Worm (Caenorhabditis elegans): ENCODE data around the gene C23G10.7.
A peak's percentile ranks its signal among the peaks of the same experiment; 100 is the strongest.

The C23G10.7 gene

ce11 chrIII:6202440-6202839 is 4.2 kb upstream of the C23G10.7 start (continued):
- TF ChIP-seq die-1 (tag; optimal IDR thresholded peaks at IDR 0.05) (peak; percentile 7), ztf-18 (tag; optimal IDR thresholded peaks at IDR 0.05) (peak; percentile 12), ekl-4 (GFP tag; IDR thresholded peaks at IDR 0.05) (peak; percentile 55), mes-4 (tag; optimal IDR thresholded peaks at IDR 0.05) (no peak), sptf-2 (GFP tag; optimal IDR thresholded peaks at IDR 0.05) (no peak), Y53G8AR.9 (GFP tag; conservative IDR thresholded peaks at IDR 0.05) (peak; percentile 66; the same call in 1 of the 2 replicates), him-1 (tag; optimal IDR thresholded peaks at IDR 0.05) (peak; percentile 72), madf-6 (GFP tag; IDR thresholded peaks at IDR 0.05) (peak; percentile 50), attf-6 (GFP tag; IDR thresholded peaks at IDR 0.05) (peak; percentile 68; the same call in 1 of the 2 replicates), F23B12.7 (tag; optimal IDR thresholded peaks at IDR 0.05; ENCODE audit: insufficient read depth) (no peak), C17E4.6 (GFP tag; IDR thresholded peaks at IDR 0.05) (peak; percentile 60), ztf-25 (GFP tag; IDR thresholded peaks at IDR 0.05) (0 out of 2 replicates have a peak, but pooled peaks have one; percentile 41), tlf-1 (GFP tag; optimal IDR thresholded peaks at IDR 0.05) (peak; percentile 14), athp-1 (tag; optimal IDR thresholded peaks at IDR 0.05) (peak; percentile 40), F55B11.4 (tag; optimal IDR thresholded peaks at IDR 0.05; ENCODE audit: borderline replicate concordance, insufficient read depth) (no peak), egl-18 (GFP tag; IDR thresholded peaks at IDR 0.05) (no peak), ceh-58 (GFP tag; IDR thresholded peaks at IDR 0.05) (0 out of 2 replicates have a peak, but pooled peaks have one; percentile 29), unc-130 (GFP tag; optimal IDR thresholded peaks at IDR 0.05) (peak; percentile 48), efl-1 (GFP tag; optimal IDR thresholded peaks at IDR 0.05) (peak; percentile 9), snpc-4 (GFP tag; optimal IDR thresholded peaks at IDR 0.05) (no peak), snpc-4 (tag; optimal IDR thresholded peaks at IDR 0.05) (peak in 2 of 4 experiments; percentile 4 to 32), hsf-1 (GFP tag; IDR thresholded peaks at IDR 0.05) (peak; percentile 81), unc-62 (GFP tag; optimal IDR thresholded peaks at IDR 0.05) (no peak), aptf-2 (GFP tag; conservative IDR thresholded peaks at IDR 0.05) (no peak), lin-26 (GFP tag; IDR thresholded peaks at IDR 0.05) (peak; percentile 68), hmg-1.2 (GFP tag; IDR thresholded peaks at IDR 0.05) (peak; percentile 34)

DNA sequence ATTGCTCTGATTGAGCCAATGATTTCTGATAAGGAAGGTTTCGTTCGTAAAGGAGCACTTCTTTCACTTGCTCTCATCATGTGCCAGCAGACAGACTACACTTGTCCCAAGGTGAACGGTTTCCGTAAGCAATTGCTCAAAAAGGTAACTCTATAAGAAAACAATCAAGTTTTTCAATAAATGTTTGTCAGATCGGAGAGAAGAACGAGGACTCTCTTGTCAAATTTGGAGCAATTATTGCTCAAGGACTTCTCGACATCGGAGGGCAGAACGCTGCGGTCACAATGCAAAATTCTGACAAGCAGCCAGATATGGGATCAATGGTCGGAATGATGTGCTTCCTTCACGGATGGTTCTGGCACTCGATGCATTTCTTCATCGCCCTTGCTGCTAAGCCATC is 3.1 kb upstream of the C23G10.7 start:
- TF ChIP-seq F52B5.7 (tag; optimal IDR thresholded peaks at IDR 0.05): no peak
- TF ChIP-seq snpc-4 (GFP tag; optimal IDR thresholded peaks at IDR 0.05): no peak
- no peak for TF ChIP-seq snpc-4 (tag; optimal IDR thresholded peaks at IDR 0.05)
- no peak for TF ChIP-seq F55B11.4 (tag; optimal IDR thresholded peaks at IDR 0.05; ENCODE audit: borderline replicate concordance, insufficient read depth)
- TF ChIP-seq sdz-38 (tag; optimal IDR thresholded peaks at IDR 0.05): no peak
- no peak for TF ChIP-seq gei-17 (GFP tag; optimal IDR thresholded peaks at IDR 0.05)
- TF ChIP-seq mcd-1 (GFP tag; IDR thresholded peaks at IDR 0.05): no peak
- TF ChIP-seq dox-1 (GFP tag; IDR thresholded peaks at IDR 0.05): no peak
- TF ChIP-seq F49E8.2 (tag; optimal IDR thresholded peaks at IDR 0.05; ENCODE audit: insufficient read depth): no peak
- no peak for TF ChIP-seq attf-6 (GFP tag; IDR thresholded peaks at IDR 0.05)
- TF ChIP-seq ceh-100 (GFP tag; IDR thresholded peaks at IDR 0.05): no peak
- no peak for TF ChIP-seq somi-1 (GFP tag; optimal IDR thresholded peaks at IDR 0.05)
- no peak for TF ChIP-seq hsf-1 (GFP tag; IDR thresholded peaks at IDR 0.05)

ce11 chrIII:6195718-6196117 is 2.5 kb downstream of the C23G10.7 start:
- TF ChIP-seq snpc-3.4 (tag; optimal IDR thresholded peaks at IDR 0.05) (no peak), hmg-1.2 (GFP tag; IDR thresholded peaks at IDR 0.05) (no peak), lin-54 (GFP tag; optimal IDR thresholded peaks at IDR 0.05) (no peak), ceh-58 (GFP tag; IDR thresholded peaks at IDR 0.05) (0 out of 2 replicates have a peak, but pooled peaks have one; percentile 34), akir-1 (GFP tag; optimal IDR thresholded peaks at IDR 0.05) (no peak), lsy-27 (tag; optimal IDR thresholded peaks at IDR 0.05; ENCODE audit: borderline replicate concordance, insufficient read depth) (no peak), ets-4 (GFP tag; optimal IDR thresholded peaks at IDR 0.05) (no peak), lin-40 (tag; optimal IDR thresholded peaks at IDR 0.05) (no peak), cebp-1 (GFP tag; IDR thresholded peaks at IDR 0.05) (no peak), cebp-1 (tag; optimal IDR thresholded peaks at IDR 0.05) (no peak), ceh-91 (GFP tag; IDR thresholded peaks at IDR 0.05) (no peak), Y53G8AR.9 (GFP tag; conservative IDR thresholded peaks at IDR 0.05) (no peak), fkh-3 (tag; optimal IDR thresholded peaks at IDR 0.05) (peak; percentile 11), hlh-12 (tag; optimal IDR thresholded peaks at IDR 0.05) (no peak), lsl-1 (GFP tag; optimal IDR thresholded peaks at IDR 0.05) (peak; percentile 40), ztf-3 (GFP tag; optimal IDR thresholded peaks at IDR 0.05) (no peak)

All from whole organism, young adult.